Fruit fly (Drosophila melanogaster) whole organism, embryonic: Measurements from ENCODE around the gene sage.

Source experiments
- Atf-2 ChIP-seq: fragments of 200-800 bp; sonication (Bioruptor generic); optimal IDR thresholded peaks from 2 replicates; lab custom pipeline; 2016; ENCODE audit warnings: missing biosample characterization, missing genetic modification characterization
- Blimp-1 ChIP-seq: fragments of 200-800 bp; sonication (Bioruptor generic); optimal IDR thresholded peaks from 3 replicates; lab custom pipeline; 2018; ENCODE audit warnings: missing biosample characterization, missing genetic modification characterization, mild to moderate bottlenecking, moderate library complexity, missing genetic modification reagents
- BtbVII ChIP-seq: fragments of 200-800 bp; sonication (Bioruptor generic); optimal IDR thresholded peaks from 3 replicates; lab custom pipeline; 2017; ENCODE audit warnings: missing biosample characterization, mild to moderate bottlenecking, missing genetic modification characterization
- CG10209 ChIP-seq: fragments of 200-800 bp; sonication (Bioruptor generic); optimal IDR thresholded peaks from 3 replicates; lab custom pipeline; 2017; ENCODE audit warnings: missing biosample characterization, mild to moderate bottlenecking, missing genetic modification characterization, missing genetic modification reagents
- CG10462 ChIP-seq: fragments of 200-800 bp; sonication (Bioruptor generic); optimal IDR thresholded peaks from 2 replicates; lab custom pipeline; 2016; ENCODE audit warnings: missing biosample characterization, missing genetic modification characterization
- CG11696 ChIP-seq: fragments of 200-800 bp; sonication (Bioruptor generic); IDR thresholded peaks from 2 replicates; pipeline ENCODE4 v1.3.6; 2022; ENCODE audit warnings: missing biosample characterization, missing genetic modification characterization
- CG12104 ChIP-seq: fragments of 200-800 bp; sonication (Bioruptor generic); optimal IDR thresholded peaks from 3 replicates; lab custom pipeline; 2016; ENCODE audit warnings: missing biosample characterization, missing genetic modification characterization
- CG12391 ChIP-seq: fragments of 200-800 bp; sonication (Bioruptor generic); optimal IDR thresholded peaks from 3 replicates; lab custom pipeline; 2018; ENCODE audit warnings: missing biosample characterization, mild to moderate bottlenecking, missing genetic modification characterization, moderate library complexity
- CG13624 ChIP-seq: fragments of 200-800 bp; sonication (Bioruptor generic); optimal IDR thresholded peaks from 2 replicates; lab custom pipeline; 2016; ENCODE audit warnings: missing biosample characterization, missing genetic modification characterization
- CG14965 ChIP-seq: fragments of 200-800 bp; sonication (Bioruptor generic); optimal IDR thresholded peaks from 2 replicates; lab custom pipeline; 2016; ENCODE audit warnings: missing biosample characterization, missing genetic modification characterization, borderline replicate concordance
- CG17186 ChIP-seq: fragments of 200-800 bp; sonication (Bioruptor generic); optimal IDR thresholded peaks from 3 replicates; lab custom pipeline; 2017; ENCODE audit warnings: missing biosample characterization, missing genetic modification reagents, missing genetic modification characterization
- CG17328 ChIP-seq: fragments of 200-800 bp; sonication (Bioruptor generic); IDR thresholded peaks from 2 replicates; pipeline ENCODE4 v1.3.6; 2022; ENCODE audit warnings: missing biosample characterization, missing genetic modification characterization
- CG2712 ChIP-seq: fragments of 200-800 bp; optimal IDR thresholded peaks from 3 replicates; lab custom pipeline; 2019; ENCODE audit warnings: missing biosample characterization, mild to moderate bottlenecking, missing genetic modification characterization, moderate library complexity
- CG2889 ChIP-seq: fragments of 200-800 bp; sonication (Bioruptor generic); IDR thresholded peaks from 3 replicates; pipeline ENCODE4 v1.3.6; 2022; ENCODE audit warnings: missing biosample characterization, missing genetic modification characterization
- CG3281 ChIP-seq: fragments of 200-800 bp; sonication (Bioruptor generic); optimal IDR thresholded peaks from 3 replicates; lab custom pipeline; 2017; ENCODE audit warnings: missing biosample characterization, mild to moderate bottlenecking, missing genetic modification characterization
- CG7745 ChIP-seq: fragments of 200-800 bp; sonication (Bioruptor generic); optimal IDR thresholded peaks from 2 replicates; lab custom pipeline; 2018; ENCODE audit warnings: missing biosample characterization, mild to moderate bottlenecking, missing genetic modification characterization, moderate library complexity
- CG8290 ChIP-seq, 3 experiments: fragments of 200-800 bp; sonication (Bioruptor generic); optimal IDR thresholded peaks; 2 replicates each; lab custom pipeline; 2016 to 2019; ENCODE audit warnings: missing biosample characterization in 3 of 3, missing genetic modification characterization in 3 of 3, mild to moderate bottlenecking in 2 of 3, moderate library complexity in 1 of 3
- CG9609 ChIP-seq: fragments of 200-800 bp; sonication (Bioruptor generic); optimal IDR thresholded peaks from 3 replicates; lab custom pipeline; 2016; ENCODE audit warnings: missing biosample characterization, missing genetic modification characterization
- CkIIα-i1 ChIP-seq: fragments of 200-800 bp; sonication (Bioruptor generic); IDR thresholded peaks from 2 replicates; pipeline ENCODE4 v1.3.6; 2022; ENCODE audit warnings: missing biosample characterization, missing genetic modification characterization
- D ChIP-seq, 2 experiments: fragments of 200-800 bp in 1 of 2; fragments of >200 bp in 1 of 2; sonication (Bioruptor generic) in 1 of 2; optimal IDR thresholded peaks; 2 replicates in 1 of 2; 3 replicates in 1 of 2; lab custom pipeline; 2017; ENCODE audit warnings: mild to moderate bottlenecking in 1 of 2, missing biosample characterization in 1 of 2, missing genetic modification characterization in 1 of 2, missing genetic modification reagents in 1 of 2
- Dll ChIP-seq: fragments of 200-800 bp; sonication (Bioruptor generic); IDR thresholded peaks from 4 replicates; pipeline ENCODE4 v1.3.6; 2022; ENCODE audit warnings: missing biosample characterization, missing genetic modification characterization; ENCODE audit not compliant: partially characterized antibody
- Doc3 ChIP-seq: fragments of 200-800 bp; sonication (Bioruptor generic); IDR thresholded peaks from 3 replicates; pipeline ENCODE4 v1.3.6; 2022; ENCODE audit warnings: missing biosample characterization, missing genetic modification characterization; ENCODE audit not compliant: partially characterized antibody
- HLH3B ChIP-seq: fragments of 200-800 bp; sonication (Bioruptor generic); IDR thresholded peaks from 2 replicates; pipeline ENCODE4 v1.3.6; 2022; ENCODE audit warnings: missing biosample characterization, missing genetic modification characterization
- HmgD ChIP-seq: fragments of 200-800 bp; sonication (Bioruptor generic); optimal IDR thresholded peaks from 3 replicates; lab custom pipeline; 2016; ENCODE audit warnings: missing biosample characterization, missing genetic modification characterization
- Hmr ChIP-seq: fragments of 200-800 bp; sonication (Bioruptor generic); optimal IDR thresholded peaks from 3 replicates; lab custom pipeline; 2017; ENCODE audit warnings: mild to moderate bottlenecking, missing biosample characterization, missing genetic modification reagents, missing genetic modification characterization
- NC2β ChIP-seq: fragments of 200-800 bp; sonication (Bioruptor generic); optimal IDR thresholded peaks from 2 replicates; lab custom pipeline; 2016; ENCODE audit warnings: missing biosample characterization, missing genetic modification characterization
- Oli ChIP-seq: fragments of 200-800 bp; sonication (Bioruptor generic); optimal IDR thresholded peaks from 2 replicates; lab custom pipeline; 2018; ENCODE audit warnings: missing biosample characterization, mild to moderate bottlenecking, missing genetic modification characterization, moderate library complexity
- Stat92E ChIP-seq, 3 experiments: fragments of >200 bp in 2 of 3; fragments of 200-800 bp in 1 of 3; sonication (Bioruptor generic) in 1 of 3; optimal IDR thresholded peaks; 2 replicates each; lab custom pipeline; 2017 to 2019; ENCODE audit warnings: missing biosample characterization in 3 of 3, missing genetic modification characterization in 3 of 3, mild to moderate bottlenecking in 1 of 3, moderate library complexity in 1 of 3
- ac ChIP-seq: fragments of 200-800 bp; sonication (Bioruptor generic); optimal IDR thresholded peaks from 3 replicates; lab custom pipeline; 2017; ENCODE audit warnings: missing biosample characterization, mild to moderate bottlenecking, missing genetic modification characterization
- al ChIP-seq: fragments of 200-800 bp; sonication (Bioruptor generic); IDR thresholded peaks from 2 replicates; pipeline ENCODE4 v1.3.6; 2022; ENCODE audit warnings: missing biosample characterization, missing genetic modification characterization
- bbx ChIP-seq: fragments of 200-800 bp; sonication (Bioruptor generic); IDR thresholded peaks from 2 replicates; pipeline ENCODE4 v1.3.6; 2022; ENCODE audit warnings: missing biosample characterization, missing genetic modification characterization; ENCODE audit not compliant: partially characterized antibody
- croc ChIP-seq: fragments of 200-800 bp; sonication (Bioruptor generic); conservative IDR thresholded peaks from 3 replicates; pipeline ENCODE4 v1.3.6; 2022; ENCODE audit warnings: missing biosample characterization, missing genetic modification characterization
- dpn ChIP-seq, 2 experiments: fragments of 200-800 bp; sonication (Bioruptor generic); optimal IDR thresholded peaks; 3 replicates each; lab custom pipeline; 2016; ENCODE audit warnings: missing biosample characterization in 2 of 2, missing genetic modification characterization in 2 of 2
- dysf ChIP-seq: fragments of 200-800 bp; sonication (Bioruptor generic); IDR thresholded peaks from 3 replicates; pipeline ENCODE4 v1.3.6; 2022; ENCODE audit warnings: missing biosample characterization, missing genetic modification characterization
- eve ChIP-seq, 2 experiments: fragments of >200 bp; optimal IDR thresholded peaks; 2 replicates each; lab custom pipeline; 2017; ENCODE audit warnings: missing biosample characterization in 2 of 2, missing genetic modification characterization in 2 of 2
- gce ChIP-seq: fragments of 200-800 bp; sonication (Bioruptor generic); IDR thresholded peaks from 3 replicates; pipeline ENCODE4 v1.3.6; 2022; ENCODE audit warnings: missing biosample characterization, missing genetic modification characterization
- gcm ChIP-seq: fragments of 200-800 bp; sonication (Bioruptor generic); optimal IDR thresholded peaks from 2 replicates; lab custom pipeline; 2019; ENCODE audit warnings: missing biosample characterization, mild to moderate bottlenecking, missing genetic modification characterization, moderate library complexity
- gcm2 ChIP-seq: fragments of 200-800 bp; sonication (Bioruptor generic); optimal IDR thresholded peaks from 2 replicates; lab custom pipeline; 2016; ENCODE audit warnings: missing biosample characterization, missing genetic modification characterization
- ham ChIP-seq: fragments of 200-800 bp; sonication (Bioruptor generic); IDR thresholded peaks from 2 replicates; pipeline ENCODE4 v1.3.6; 2022; ENCODE audit warnings: missing biosample characterization, missing genetic modification characterization
- kah ChIP-seq: fragments of 200-800 bp; sonication (Bioruptor generic); optimal IDR thresholded peaks from 2 replicates; lab custom pipeline; 2018; ENCODE audit warnings: missing biosample characterization, mild to moderate bottlenecking, missing genetic modification characterization
- lbe ChIP-seq: fragments of 200-800 bp; sonication (Bioruptor generic); optimal IDR thresholded peaks from 2 replicates; lab custom pipeline; 2016; ENCODE audit warnings: missing biosample characterization, mild to moderate bottlenecking, missing genetic modification characterization
- lov ChIP-seq, 2 experiments: fragments of 200-800 bp in 1 of 2; fragments of >200 bp in 1 of 2; sonication (Bioruptor generic) in 1 of 2; IDR thresholded peaks in 1 of 2; optimal IDR thresholded peaks in 1 of 2; 2 replicates in 1 of 2; 3 replicates in 1 of 2; pipeline versions ENCODE4 v1.3.6 to Lab custom; 2017 to 2022; ENCODE audit warnings: missing biosample characterization in 1 of 2, missing genetic modification characterization in 1 of 2
- mld ChIP-seq: fragments of 200-800 bp; sonication (Bioruptor generic); IDR thresholded peaks from 3 replicates; pipeline ENCODE4 v1.3.6; 2022; ENCODE audit warnings: missing biosample characterization, missing genetic modification characterization; ENCODE audit not compliant: partially characterized antibody
- sens ChIP-seq: fragments of 200-800 bp; sonication (Bioruptor generic); peaks from one replicate; lab custom pipeline; 2016; ENCODE audit warnings: missing biosample characterization, missing genetic modification characterization
- shn ChIP-seq: fragments of 200-800 bp; sonication (Bioruptor generic); optimal IDR thresholded peaks from 3 replicates; lab custom pipeline; 2016; ENCODE audit warnings: missing biosample characterization, missing genetic modification characterization
- sob ChIP-seq: fragments of 200-800 bp; sonication (Bioruptor generic); IDR thresholded peaks from 2 replicates; pipeline ENCODE4 v1.3.6; 2022; ENCODE audit warnings: missing biosample characterization, missing genetic modification characterization
- stc ChIP-seq: fragments of 200-800 bp; sonication (Bioruptor generic); IDR thresholded peaks from 2 replicates; pipeline ENCODE4 v1.3.6; 2022; ENCODE audit warnings: missing biosample characterization, missing genetic modification characterization
- vnd ChIP-seq: fragments of 200-800 bp; sonication (Bioruptor generic); IDR thresholded peaks from 3 replicates; pipeline ENCODE4 v1.3.6; 2022; ENCODE audit warnings: missing biosample characterization, missing genetic modification characterization; ENCODE audit not compliant: partially characterized antibody
- zfh1 ChIP-seq: fragments of 200-800 bp; sonication (Bioruptor generic); IDR thresholded peaks from 3 replicates; pipeline ENCODE4 v1.3.6; 2022; ENCODE audit warnings: missing biosample characterization, missing genetic modification characterization

sage gene

DNA sequence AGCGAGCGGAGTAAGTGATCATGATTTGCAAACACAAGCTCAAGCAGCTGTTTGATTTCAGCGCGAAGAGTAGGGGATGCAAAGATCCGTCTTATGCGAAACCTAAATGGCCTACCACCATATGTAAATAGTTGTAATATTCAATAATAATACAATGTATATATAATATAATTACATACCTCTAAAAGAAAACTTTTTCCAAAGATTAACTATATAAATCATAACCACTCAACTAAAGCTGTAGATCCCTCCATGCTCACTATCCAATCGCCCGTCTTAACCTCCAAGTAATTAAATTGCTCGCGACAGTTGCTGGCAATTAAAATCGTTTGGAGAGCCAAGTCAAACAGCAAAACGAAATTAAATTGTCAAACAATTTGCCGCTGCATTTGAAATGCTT is 36.6 kb downstream of the sage start (continued):
- TF ChIP-seq HmgD (no peak), CkIIα-i1 (GFP tag; lab: Robert Waterston, UW) (0 out of 2 replicates have a peak, but pooled peaks have one; percentile 56), HLH3B (GFP tag; lab: Robert Waterston, UW) (peak; percentile 76), bbx (no peak), Dll (GFP tag; lab: Robert Waterston, UW) (no peak), croc (GFP tag; lab: Robert Waterston, UW) (peak; percentile 15; the same call in 1 of the 3 replicates), kah (GFP tag; lab: Kevin White, UChicago) (no peak), vnd (no peak), CG10462 (GFP tag; lab: Kevin White, UChicago) (peak; percentile 56), CG13624 (GFP tag; lab: Kevin White, UChicago) (no peak), CG7745 (tag; lab: Kevin White, UChicago) (no peak), sob (GFP tag; lab: Robert Waterston, UW) (peak; percentile 84), CG9609 (GFP tag; lab: Kevin White, UChicago) (no peak), Blimp-1 (GFP tag; lab: Kevin White, UChicago) (peak; percentile 31), CG10209 (GFP tag; lab: Kevin White, UChicago) (peak; percentile 82), zfh1 (GFP tag; lab: Robert Waterston, UW) (peak; percentile 57; the same call in 1 of the 3 replicates), CG17186 (GFP tag; lab: Kevin White, UChicago) (no peak), Stat92E (GFP tag; optimal IDR thresholded peaks at IDR 0.05; lab: Kevin White, UChicago) (no peak), BtbVII (GFP tag; lab: Kevin White, UChicago) (peak; percentile 63), shn (GFP tag; lab: Kevin White, UChicago) (no peak), CG12391 (tag; lab: Kevin White, UChicago) (peak; percentile 75), CG8290 (GFP tag; optimal IDR thresholded peaks at IDR 0.05; lab: Kevin White, UChicago) (no peak), CG8290 (tag; optimal IDR thresholded peaks at IDR 0.05; lab: Kevin White, UChicago) (peak in 1 of 2 experiments; percentile 21), al (GFP tag; lab: Robert Waterston, UW) (peak; percentile 88), eve (GFP tag; optimal IDR thresholded peaks at IDR 0.05; lab: Kevin White, UChicago) (peak in 1 of 2 experiments; percentile 62), Oli (tag; lab: Kevin White, UChicago) (peak; percentile 83), CG2889 (peak; percentile 58; the same call in 2 of the 3 replicates), mld (no peak), ac (GFP tag; lab: Kevin White, UChicago) (no peak), D (optimal IDR thresholded peaks at IDR 0.05; lab: Kevin White, UChicago) (no peak), D (GFP tag; optimal IDR thresholded peaks at IDR 0.05; lab: Kevin White, UChicago) (peak; percentile 6), gce (GFP tag; lab: Robert Waterston, UW) (no peak), Doc3 (GFP tag; lab: Robert Waterston, UW) (no peak), CG11696 (peak; percentile 64; the same call in 1 of the 2 replicates), CG14965 (GFP tag; lab: Kevin White, UChicago) (no peak), CG17328 (peak; percentile 64), stc (GFP tag; lab: Robert Waterston, UW) (peak; percentile 78), dysf (peak; percentile 91), dpn (GFP tag; optimal IDR thresholded peaks at IDR 0.05; lab: Kevin White, UChicago) (peak in 1 of 2 experiments; percentile 75), lbe (GFP tag; lab: Kevin White, UChicago) (peak; percentile 14), sens (GFP tag; lab: Kevin White, UChicago) (no peak), gcm (GFP tag; lab: Kevin White, UChicago) (peak; percentile 7), Atf-2 (GFP tag; lab: Kevin White, UChicago) (no peak), ham (no peak), CG3281 (GFP tag; lab: Kevin White, UChicago) (peak; percentile 79), gcm2 (GFP tag; lab: Kevin White, UChicago) (no peak), Hmr (GFP tag; lab: Kevin White, UChicago) (peak; percentile 83), CG2712 (tag; lab: Kevin White, UChicago) (peak; percentile 75), CG12104 (peak; percentile 37), NC2β (GFP tag; lab: Kevin White, UChicago) (no peak), lov (optimal IDR thresholded peaks at IDR 0.05; lab: Kevin White, UChicago) (no peak), lov (GFP tag; IDR thresholded peaks at IDR 0.05; lab: Robert Waterston, UW) (no peak)
